Worm (Caenorhabditis elegans) whole organism, L3 larva: ENCODE measurements around the gene C11E4.6.

Experiments
- R02D3.7 ChIP-seq: fragments of 150-350 bp; optimal IDR thresholded peaks from 2 replicates; lab custom pipeline; 2014; ENCODE audit warnings: missing biosample characterization, missing genetic modification characterization
- aly-2 ChIP-seq: fragments of 150-350 bp; optimal IDR thresholded peaks from 2 replicates; lab custom pipeline; 2014; ENCODE audit warnings: missing biosample characterization, missing genetic modification characterization
- ceh-28 ChIP-seq: fragments of 150-350 bp; optimal IDR thresholded peaks from 2 replicates; lab custom pipeline; 2014; ENCODE audit warnings: missing biosample characterization, missing genetic modification reagents, missing genetic modification characterization
- ceh-9 ChIP-seq: sonication (generic microtip); optimal IDR thresholded peaks from 2 replicates; lab custom pipeline; 2018; ENCODE audit warnings: missing biosample characterization, missing genetic modification characterization
- daf-12 ChIP-seq: fragments of 150-350 bp; optimal IDR thresholded peaks from 2 replicates; lab custom pipeline; 2014; ENCODE audit warnings: missing biosample characterization, missing genetic modification reagents, missing genetic modification characterization
- egl-27 ChIP-seq: sonication (generic microtip); optimal IDR thresholded peaks from 4 replicates; lab custom pipeline; 2017; ENCODE audit warnings: missing biosample characterization, missing genetic modification reagents, missing genetic modification characterization
- egl-5 ChIP-seq: fragments of 150-350 bp; optimal IDR thresholded peaks from 2 replicates; lab custom pipeline; 2017; ENCODE audit warnings: missing biosample characterization, missing genetic modification reagents, missing genetic modification characterization, inconsistent platforms
- elt-1 ChIP-seq: fragments of 150-350 bp; optimal IDR thresholded peaks from 2 replicates; lab custom pipeline; 2014; ENCODE audit warnings: missing biosample characterization, missing genetic modification characterization
- elt-2 ChIP-seq: sonication (generic microtip); optimal IDR thresholded peaks from 2 replicates; lab custom pipeline; 2016; ENCODE audit warnings: missing genetic modification reagents, mild to moderate bottlenecking, missing genetic modification characterization, missing compliant biosample characterization
- elt-3 ChIP-seq, 3 experiments: fragments of 150-350 bp in 1 of 3; sonication (generic microtip) in 2 of 3; optimal IDR thresholded peaks; 2 replicates in 2 of 3; 4 replicates in 1 of 3; lab custom pipeline; 2014 to 2017; ENCODE audit warnings: missing biosample characterization in 3 of 3, missing genetic modification characterization in 3 of 3
- eor-1 ChIP-seq, 2 experiments: fragments of 150-350 bp; optimal IDR thresholded peaks; 2 replicates each; lab custom pipeline; 2014 to 2018; ENCODE audit warnings: missing biosample characterization in 2 of 2, missing genetic modification characterization in 2 of 2
- fkh-10 ChIP-seq: sonication (generic microtip); optimal IDR thresholded peaks from 2 replicates; lab custom pipeline; 2017; ENCODE audit warnings: missing biosample characterization, missing genetic modification reagents, missing genetic modification characterization
- fos-1 ChIP-seq: fragments of 150-350 bp; optimal IDR thresholded peaks from 2 replicates; lab custom pipeline; 2014; ENCODE audit warnings: missing biosample characterization, missing genetic modification characterization
- hmg-11 ChIP-seq: sonication (generic microtip); optimal IDR thresholded peaks from 2 replicates; lab custom pipeline; 2016; ENCODE audit warnings: missing genetic modification characterization, missing compliant biosample characterization
- jun-1 ChIP-seq: fragments of 150-350 bp; optimal IDR thresholded peaks from 2 replicates; lab custom pipeline; 2014; ENCODE audit warnings: missing biosample characterization, missing genetic modification reagents, missing genetic modification characterization
- mml-1 ChIP-seq: fragments of 150-350 bp; sonication (generic microtip); optimal IDR thresholded peaks from 3 replicates; lab custom pipeline; 2014; ENCODE audit warnings: missing biosample characterization, missing genetic modification characterization
- nfya-1 ChIP-seq: sonication (generic microtip); optimal IDR thresholded peaks from 2 replicates; lab custom pipeline; 2017; ENCODE audit warnings: missing genetic modification characterization, mild to moderate bottlenecking, missing compliant biosample characterization, antibody characterized with exemption, moderate library complexity; ENCODE audit not compliant: insufficient read depth
- nhr-12 ChIP-seq: fragments of 150-350 bp; optimal IDR thresholded peaks from 2 replicates; lab custom pipeline; 2014; ENCODE audit warnings: missing biosample characterization, missing genetic modification characterization
- nhr-23 ChIP-seq: fragments of 150-350 bp; optimal IDR thresholded peaks from 2 replicates; lab custom pipeline; 2014; ENCODE audit warnings: missing biosample characterization, missing genetic modification reagents, missing genetic modification characterization
- nhr-25 ChIP-seq: sonication (generic microtip); optimal IDR thresholded peaks from 2 replicates; lab custom pipeline; 2017; ENCODE audit warnings: missing biosample characterization, missing genetic modification characterization
- nhr-43 ChIP-seq: sonication (generic microtip); optimal IDR thresholded peaks from 2 replicates; lab custom pipeline; 2016; ENCODE audit warnings: mild to moderate bottlenecking, missing genetic modification characterization, missing compliant biosample characterization; ENCODE audit not compliant: poor library complexity, severe bottlenecking
- pha-4 ChIP-seq: fragments of 150-350 bp; optimal IDR thresholded peaks from 2 replicates; lab custom pipeline; 2014; ENCODE audit warnings: missing biosample characterization, missing genetic modification reagents, missing genetic modification characterization
- pqm-1 ChIP-seq: fragments of 150-350 bp; optimal IDR thresholded peaks from 2 replicates; lab custom pipeline; 2017; ENCODE audit warnings: missing biosample characterization, missing genetic modification characterization, inconsistent platforms
- sea-2 ChIP-seq: fragments of 150-350 bp; sonication (generic microtip); optimal IDR thresholded peaks from 4 replicates; lab custom pipeline; 2014; ENCODE audit warnings: missing biosample characterization, missing genetic modification reagents, missing genetic modification characterization
- snpc-4 ChIP-seq: fragments of 150-350 bp; optimal IDR thresholded peaks from 2 replicates; lab custom pipeline; 2014; ENCODE audit warnings: missing biosample characterization, missing genetic modification characterization
- tbx-2 ChIP-seq: sonication (generic microtip); optimal IDR thresholded peaks from 2 replicates; lab custom pipeline; 2016; ENCODE audit warnings: mild to moderate bottlenecking, missing genetic modification characterization, missing compliant biosample characterization
- unc-39 ChIP-seq: sonication (generic microtip); optimal IDR thresholded peaks from 4 replicates; lab custom pipeline; 2017; ENCODE audit warnings: missing biosample characterization, missing genetic modification characterization
- unc-62 ChIP-seq: fragments of 150-350 bp; sonication (generic microtip); optimal IDR thresholded peaks from 4 replicates; lab custom pipeline; 2014; ENCODE audit warnings: missing biosample characterization, missing genetic modification reagents, missing genetic modification characterization
- zag-1 ChIP-seq: fragments of 150-350 bp; optimal IDR thresholded peaks from 2 replicates; lab custom pipeline; 2014; ENCODE audit warnings: missing biosample characterization, missing genetic modification characterization
- ztf-11 ChIP-seq: fragments of 150-350 bp; optimal IDR thresholded peaks from 2 replicates; lab custom pipeline; 2014; ENCODE audit warnings: missing biosample characterization, missing genetic modification characterization
- ztf-4 ChIP-seq: fragments of 150-350 bp; optimal IDR thresholded peaks from 2 replicates; lab custom pipeline; 2014; ENCODE audit warnings: missing biosample characterization, missing genetic modification characterization

Gene C11E4.6

ce11 chrX:9584333-9584732, 26.0 kb upstream of the C11E4.6 start, which contains the start of gene gpx-5:
gpx-5 (plus strand) TSS chrX:9584668.
- peak; percentile 59 for TF ChIP-seq nhr-25 (tag; lab: Kevin White, UChicago)
- TF ChIP-seq nhr-23 (tag; lab: Kevin White, UChicago), result peak; percentile 47
- TF ChIP-seq nfya-1 (tag; lab: Kevin White, UChicago), result peak; percentile 17
- peak; percentile 5 for TF ChIP-seq egl-5 (tag; lab: Kevin White, UChicago)
- TF ChIP-seq snpc-4 (tag; lab: Kevin White, UChicago), result no peak
- TF ChIP-seq pha-4, result peak; percentile 60
- no peak for TF ChIP-seq sea-2
- TF ChIP-seq, all 47 proteins: peak for 5

- no peak for TF ChIP-seq nhr-12
- TF ChIP-seq tbx-2, result no peak
- TF ChIP-seq eor-1 (tag; optimal IDR thresholded peaks at IDR 0.05; lab: Kevin White, UChicago), result no peak
- no peak for TF ChIP-seq hmg-11 (tag; lab: Kevin White, UChicago)
- TF ChIP-seq aly-2 (tag; lab: Kevin White, UChicago), result no peak
- peak; percentile 3 for TF ChIP-seq nhr-43 (tag; lab: Kevin White, UChicago)
- peak; percentile 70 for TF ChIP-seq nhr-25 (tag; lab: Kevin White, UChicago)
Measured at ce11 chrX:9585584-9586166, 24.7 kb upstream of the C11E4.6 start.

ce11 chrX:9587642-9588041, 22.7 kb upstream of the C11E4.6 start, which contains the start of gene gpx-3:
gpx-3 (plus strand) TSS chrX:9587942.
- TF ChIP-seq ceh-28 (tag; lab: Kevin White, UChicago) (no peak), ztf-4 (no peak), elt-3 (tag; optimal IDR thresholded peaks at IDR 0.05; lab: Kevin White, UChicago) (no peak), pha-4 (peak; percentile 2), unc-62 (GFP tag; lab: Kevin White, UChicago) (no peak), zag-1 (tag; lab: Kevin White, UChicago) (no peak), ceh-9 (tag; lab: Kevin White, UChicago) (no peak)
- TF ChIP-seq, all 47 proteins: peak for 1

ce11 chrX:9589123-9589522, 21.2 kb upstream of the C11E4.6 start, which contains the start of gene del-8:
del-8 (plus strand) TSS chrX:9589423.
- TF ChIP-seq nhr-23 (tag; lab: Kevin White, UChicago) (no peak), fkh-10 (GFP tag; lab: Kevin White, UChicago) (no peak), jun-1 (tag; lab: Kevin White, UChicago) (no peak)
- TF ChIP-seq, all 47 proteins: peak for 0

ce11 chrX:9597299-9597698, 13.1 kb upstream of the C11E4.6 start:
- no peak for TF ChIP-seq unc-62 (GFP tag; lab: Kevin White, UChicago)
- no peak for TF ChIP-seq R02D3.7 (tag; lab: Kevin White, UChicago)
- TF ChIP-seq hmg-11 (tag; lab: Kevin White, UChicago), result no peak
- TF ChIP-seq pqm-1, result no peak
- TF ChIP-seq mml-1 (tag; lab: Kevin White, UChicago), result no peak
- TF ChIP-seq elt-1 (tag; lab: Kevin White, UChicago), result no peak
- TF ChIP-seq daf-12 (tag; lab: Kevin White, UChicago), result no peak
- no peak for TF ChIP-seq jun-1 (tag; lab: Kevin White, UChicago)
- TF ChIP-seq ceh-9 (tag; lab: Kevin White, UChicago), result no peak
- TF ChIP-seq egl-5 (tag; lab: Kevin White, UChicago), result no peak
- no peak for TF ChIP-seq ztf-11 (tag; lab: Kevin White, UChicago)
- TF ChIP-seq egl-27 (tag; lab: Kevin White, UChicago), result no peak
- TF ChIP-seq snpc-4 (tag; lab: Kevin White, UChicago), result no peak
- TF ChIP-seq fkh-10 (GFP tag; lab: Kevin White, UChicago), result no peak
- TF ChIP-seq fos-1, result no peak
- no peak for TF ChIP-seq nhr-25 (tag; lab: Kevin White, UChicago)
- no peak for TF ChIP-seq nhr-12
- TF ChIP-seq unc-39 (tag; lab: Kevin White, UChicago), result no peak

ce11 chrX:9602625-9603024, 7.7 kb upstream of the C11E4.6 start:
- TF ChIP-seq pha-4 (peak; percentile 32), pqm-1 (peak; percentile 87), ztf-11 (tag; lab: Kevin White, UChicago) (no peak), daf-12 (tag; lab: Kevin White, UChicago) (no peak), mml-1 (tag; lab: Kevin White, UChicago) (no peak), elt-2 (tag; lab: Kevin White, UChicago) (peak; percentile 59)
